Worm (Caenorhabditis elegans) whole organism, midembryonic: ENCODE results near the gene B0554.4.

ENCODE experiments used
- cog-1 ChIP-seq: sonication (generic microtip); optimal IDR thresholded peaks from 2 replicates; lab custom pipeline; 2016; ENCODE audit warnings: missing genetic modification characterization, missing compliant biosample characterization
- flt-1 ChIP-seq: fragments of 200-800 bp; sonication (Bioruptor generic); IDR thresholded peaks from 2 replicates; pipeline ENCODE4 v1.3.6; 2022; ENCODE audit warnings: missing genetic modification characterization, missing compliant biosample characterization
- klf-2 ChIP-seq: fragments of 200-800 bp; sonication (Bioruptor generic); conservative IDR thresholded peaks from 2 replicates; pipeline ENCODE4 v1.3.6; 2022; ENCODE audit warnings: missing genetic modification reagents, missing genetic modification characterization, missing compliant biosample characterization
- ref-1 ChIP-seq: fragments of 200-800 bp; sonication (Bioruptor generic); conservative IDR thresholded peaks from 2 replicates; pipeline ENCODE4 v1.3.6; 2022; ENCODE audit warnings: missing genetic modification reagents, missing genetic modification characterization, missing compliant biosample characterization
- tab-1 ChIP-seq: fragments of 200-800 bp; sonication (Bioruptor generic); IDR thresholded peaks from 2 replicates; pipeline ENCODE4 v1.3.6; 2022; ENCODE audit warnings: missing genetic modification characterization, missing compliant biosample characterization
- ztf-29 ChIP-seq: fragments of 200-800 bp; sonication (Bioruptor generic); IDR thresholded peaks from 2 replicates; pipeline ENCODE4 v1.3.6; 2022; ENCODE audit warnings: missing genetic modification reagents, missing genetic modification characterization, missing compliant biosample characterization

ce11 chrV:422133-422532, 6.8 kb upstream of the B0554.4 start, which contains the start of gene dod-20:
- TF ChIP-seq cog-1 (tag; lab: Kevin White, UChicago) (no peak), klf-2 (GFP tag; lab: Robert Waterston, UW) (no peak), ztf-29 (GFP tag; lab: Robert Waterston, UW) (no peak), ref-1 (GFP tag; lab: Robert Waterston, UW) (no peak), flt-1 (no peak), tab-1 (GFP tag; lab: Robert Waterston, UW) (no peak)
